Worm (Caenorhabditis elegans) whole organism, L1 larva: Measurements from ENCODE around the gene cyp-33C11.

Experiments
- C04F5.9 ChIP-seq: sonication (generic microtip); optimal IDR thresholded peaks from 2 replicates; lab custom pipeline; 2016; ENCODE audit warnings: missing genetic modification characterization, missing compliant biosample characterization
- C16A3.4 ChIP-seq: fragments of 150-350 bp; optimal IDR thresholded peaks from 2 replicates; lab custom pipeline; 2014; ENCODE audit warnings: missing biosample characterization, missing genetic modification characterization
- Y116A8C.19 ChIP-seq: sonication (generic microtip); optimal IDR thresholded peaks from 2 replicates; lab custom pipeline; 2016; ENCODE audit warnings: missing compliant biosample characterization, missing genetic modification characterization, borderline replicate concordance
- ama-1 ChIP-seq: fragments of 150-350 bp; optimal IDR thresholded peaks from 2 replicates; lab custom pipeline; 2014
- blmp-1 ChIP-seq: fragments of 150-350 bp; optimal IDR thresholded peaks from 2 replicates; lab custom pipeline; 2014; ENCODE audit warnings: missing biosample characterization, missing genetic modification characterization
- ceh-8 ChIP-seq: fragments of 200-800 bp; sonication (Bioruptor generic); optimal IDR thresholded peaks from 2 replicates; lab custom pipeline; 2018; ENCODE audit warnings: mild to moderate bottlenecking, missing genetic modification characterization, moderate library complexity, missing compliant biosample characterization
- ceh-90 ChIP-seq: sonication (generic microtip); optimal IDR thresholded peaks from 2 replicates; lab custom pipeline; 2016; ENCODE audit warnings: missing genetic modification characterization, missing compliant biosample characterization
- dpl-1 ChIP-seq, 3 experiments: fragments of 150-350 bp in 2 of 3; sonication (generic microtip) in 1 of 3; optimal IDR thresholded peaks; 2 replicates each; lab custom pipeline; 2014 to 2017; ENCODE audit warnings: missing biosample characterization in 3 of 3, missing genetic modification characterization in 3 of 3, missing genetic modification reagents in 3 of 3
- efl-1 ChIP-seq, 4 experiments: fragments of 150-350 bp; optimal IDR thresholded peaks in 3 of 4; peaks in 1 of 4; 1 replicate in 1 of 4; 2 replicates in 3 of 4; lab custom pipeline; 2014; ENCODE audit warnings: missing biosample characterization in 2 of 4, missing genetic modification characterization in 2 of 4, missing genetic modification reagents in 2 of 4
- elt-2 ChIP-seq: sonication (generic microtip); optimal IDR thresholded peaks from 2 replicates; lab custom pipeline; 2016; ENCODE audit warnings: missing genetic modification characterization, mild to moderate bottlenecking, inconsistent platforms, missing compliant biosample characterization, missing genetic modification reagents
- fkh-10 ChIP-seq: sonication (generic microtip); optimal IDR thresholded peaks from 2 replicates; lab custom pipeline; 2017; ENCODE audit warnings: missing biosample characterization, missing genetic modification reagents, missing genetic modification characterization
- fkh-8 ChIP-seq: sonication (generic microtip); optimal IDR thresholded peaks from 2 replicates; lab custom pipeline; 2016; ENCODE audit warnings: mild to moderate bottlenecking, missing genetic modification characterization, missing compliant biosample characterization
- fos-1 ChIP-seq: fragments of 150-350 bp; optimal IDR thresholded peaks from 2 replicates; lab custom pipeline; 2014; ENCODE audit warnings: missing biosample characterization, missing genetic modification characterization
- hlh-17 ChIP-seq: fragments of 200-800 bp; sonication (Bioruptor generic); optimal IDR thresholded peaks from 2 replicates; lab custom pipeline; 2018; ENCODE audit warnings: missing genetic modification characterization, mild to moderate bottlenecking, missing compliant biosample characterization, moderate library complexity, borderline replicate concordance
- hpl-2 ChIP-seq: fragments of 150-350 bp; optimal IDR thresholded peaks from 2 replicates; lab custom pipeline; 2014; ENCODE audit warnings: missing biosample characterization, missing genetic modification reagents, missing genetic modification characterization
- isw-1 ChIP-seq: fragments of 200-800 bp; sonication (Bioruptor generic); IDR thresholded peaks from 2 replicates; pipeline ENCODE4 v1.3.6; 2022; ENCODE audit warnings: missing genetic modification characterization, missing compliant biosample characterization
- lin-13 ChIP-seq: fragments of 150-350 bp; optimal IDR thresholded peaks from 2 replicates; lab custom pipeline; 2014; ENCODE audit warnings: missing biosample characterization, missing genetic modification reagents, missing genetic modification characterization
- lin-14 ChIP-seq: fragments of 200-800 bp; sonication (Bioruptor generic); optimal IDR thresholded peaks from 2 replicates; lab custom pipeline; 2018; ENCODE audit warnings: mild to moderate bottlenecking, missing genetic modification characterization, moderate library complexity, missing compliant biosample characterization
- lin-35 ChIP-seq, 2 experiments: fragments of 150-350 bp; optimal IDR thresholded peaks; 2 replicates each; lab custom pipeline; 2014; ENCODE audit warnings: missing biosample characterization in 2 of 2, missing genetic modification characterization in 2 of 2, missing genetic modification reagents in 2 of 2
- lin-39 ChIP-seq: fragments of 150-350 bp; optimal IDR thresholded peaks from 2 replicates; lab custom pipeline; 2014; ENCODE audit warnings: missing biosample characterization, missing genetic modification reagents, missing genetic modification characterization
- nhr-237 ChIP-seq: fragments of 150-350 bp; optimal IDR thresholded peaks from 2 replicates; lab custom pipeline; 2014; ENCODE audit warnings: missing biosample characterization, missing genetic modification characterization
- nhr-47 ChIP-seq: sonication (generic microtip); optimal IDR thresholded peaks from 2 replicates; lab custom pipeline; 2016; ENCODE audit warnings: mild to moderate bottlenecking, missing genetic modification characterization, moderate library complexity, missing compliant biosample characterization
- nhr-76 ChIP-seq: sonication (generic microtip); optimal IDR thresholded peaks from 2 replicates; lab custom pipeline; 2017; ENCODE audit warnings: missing biosample characterization, missing genetic modification characterization
- nhr-77 ChIP-seq: fragments of 150-350 bp; optimal IDR thresholded peaks from 2 replicates; lab custom pipeline; 2014; ENCODE audit warnings: missing biosample characterization, missing genetic modification characterization
- nhr-84 ChIP-seq: sonication (generic microtip); optimal IDR thresholded peaks from 2 replicates; lab custom pipeline; 2017; ENCODE audit warnings: missing biosample characterization, missing genetic modification characterization
- nhr-85 ChIP-seq: sonication (generic microtip); peaks from one replicate; lab custom pipeline; 2016; ENCODE audit warnings: missing genetic modification characterization, inconsistent platforms, missing compliant biosample characterization
- nhr-90 ChIP-seq: sonication (generic microtip); optimal IDR thresholded peaks from 2 replicates; lab custom pipeline; 2016; ENCODE audit warnings: mild to moderate bottlenecking, missing genetic modification characterization, missing compliant biosample characterization; ENCODE audit not compliant: poor library complexity
- pqm-1 ChIP-seq: sonication (generic microtip); optimal IDR thresholded peaks from 3 replicates; lab custom pipeline; 2017; ENCODE audit warnings: missing biosample characterization, missing genetic modification characterization
- sox-4 ChIP-seq: sonication (generic microtip); optimal IDR thresholded peaks from 2 replicates; lab custom pipeline; 2016; ENCODE audit warnings: missing genetic modification characterization, missing compliant biosample characterization
- sptf-1 ChIP-seq: fragments of 150-350 bp; optimal IDR thresholded peaks from 2 replicates; lab custom pipeline; 2014; ENCODE audit warnings: missing biosample characterization, missing genetic modification characterization
- sup-37 ChIP-seq: fragments of 200-800 bp; sonication (Bioruptor generic); optimal IDR thresholded peaks from 2 replicates; lab custom pipeline; 2018; ENCODE audit warnings: mild to moderate bottlenecking, missing genetic modification characterization, missing compliant biosample characterization
- unc-130 ChIP-seq: fragments of 150-350 bp; optimal IDR thresholded peaks from 2 replicates; lab custom pipeline; 2017; ENCODE audit warnings: missing biosample characterization, missing genetic modification characterization, inconsistent platforms
- unc-98 ChIP-seq: fragments of 200-800 bp; sonication (Bioruptor generic); IDR thresholded peaks from 2 replicates; pipeline ENCODE4 v1.3.6; 2022; ENCODE audit warnings: missing genetic modification characterization, missing compliant biosample characterization

Gene cyp-33C11

DNA sequence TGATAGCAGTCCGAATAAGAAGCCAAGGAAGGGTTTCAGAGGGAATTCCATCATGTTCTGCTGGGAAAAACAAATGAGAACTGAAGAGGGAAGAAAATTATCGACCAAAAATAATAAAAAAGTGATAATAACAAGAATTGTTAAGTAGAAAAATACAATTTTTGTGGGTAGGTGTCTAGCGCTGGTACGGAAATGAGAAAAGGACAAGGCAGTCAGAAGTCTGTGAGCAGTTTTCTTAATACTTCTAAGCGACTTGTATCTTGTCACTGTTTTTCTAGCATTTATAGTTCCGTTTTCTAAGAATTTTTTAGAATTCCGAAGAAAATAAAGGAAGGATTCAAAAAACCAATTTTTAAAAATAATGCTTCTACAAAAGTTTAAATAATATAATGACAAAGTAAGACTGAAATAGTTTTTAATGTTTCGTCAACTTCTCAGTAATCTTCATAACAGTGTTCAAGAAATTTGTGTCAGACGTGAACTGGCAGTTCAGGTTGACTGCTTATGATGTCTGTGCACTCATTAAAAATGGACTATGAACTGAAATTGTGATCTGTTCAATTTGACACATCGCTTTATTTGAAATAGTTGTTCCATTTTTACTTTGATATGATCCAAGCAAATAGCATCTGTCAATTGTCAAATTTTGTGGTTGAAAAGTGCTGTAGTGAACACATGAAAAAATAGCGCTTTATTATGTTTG is 19.9 kb downstream of the cyp-33C11 start, which contains the start of gene srx-4:
Gene srx-4 (minus strand): TSS at position 51 of the 703 bp plus-strand sequence.
- no peak for TF ChIP-seq blmp-1
- TF ChIP-seq nhr-76 (tag; lab: Kevin White, UChicago), result no peak
- no peak for TF ChIP-seq fos-1
- no peak for TF ChIP-seq sox-4 (tag; lab: Kevin White, UChicago)

DNA sequence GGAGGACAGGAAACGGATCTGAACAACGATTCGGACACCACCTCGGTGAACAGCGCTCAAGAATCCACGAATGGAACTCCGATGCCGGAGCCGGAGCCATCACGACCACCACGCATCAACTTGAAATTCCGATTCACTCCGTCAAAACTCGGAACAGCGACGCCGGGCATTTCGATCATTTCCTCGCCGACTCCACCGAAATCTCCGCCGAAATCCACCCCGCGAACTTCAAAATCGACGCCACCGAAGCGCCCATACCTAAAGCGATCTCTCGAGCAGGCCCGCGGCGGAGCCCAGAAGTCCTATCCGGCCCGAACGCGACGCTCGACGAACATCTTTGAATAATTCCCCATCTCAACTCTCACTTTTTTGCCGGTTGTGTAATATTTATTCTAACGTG is 23.2 kb downstream of the cyp-33C11 start:
- TF ChIP-seq ceh-8 (GFP tag; lab: Kevin White, UChicago), result no peak
- TF ChIP-seq unc-98 (GFP tag; lab: Robert Waterston, UW), result no peak
- no peak for TF ChIP-seq hlh-17 (GFP tag; lab: Kevin White, UChicago)
- TF ChIP-seq fkh-10 (GFP tag; lab: Kevin White, UChicago), result no peak
- TF ChIP-seq ama-1 (lab: Kevin White, UChicago), result no peak
- TF ChIP-seq, all 84 proteins: peak for 0

DNA sequence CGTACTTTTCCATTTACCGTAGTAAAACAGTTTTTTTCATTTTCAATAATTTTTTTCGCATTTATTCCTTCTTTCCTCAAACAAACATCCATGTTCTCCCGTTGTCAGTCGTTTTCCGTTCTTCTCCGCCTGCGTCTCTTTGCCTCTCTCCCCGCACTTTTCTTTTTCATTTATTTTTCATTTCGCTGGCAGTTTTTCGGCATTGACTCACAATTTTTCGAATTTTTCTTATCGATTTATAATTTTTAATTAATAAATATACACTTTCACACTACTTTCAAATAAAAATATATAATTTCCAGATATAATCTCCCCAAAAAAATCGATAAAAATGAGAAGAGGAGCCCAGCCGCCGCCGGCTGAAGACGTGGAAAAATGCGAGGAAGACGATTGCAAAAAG is 25.4 kb downstream of the cyp-33C11 start, which contains the start of gene H25P19.1:
Gene H25P19.1 (plus strand): TSS at position 301 of the 400 bp plus-strand sequence.
- TF ChIP-seq sup-37 (GFP tag; lab: Kevin White, UChicago) (no peak), nhr-84 (tag; lab: Kevin White, UChicago) (no peak), lin-35 (GFP tag; optimal IDR thresholded peaks at IDR 0.05; lab: Kevin White, UChicago) (no peak), blmp-1 (peak; percentile 66), lin-13 (no peak)

DNA sequence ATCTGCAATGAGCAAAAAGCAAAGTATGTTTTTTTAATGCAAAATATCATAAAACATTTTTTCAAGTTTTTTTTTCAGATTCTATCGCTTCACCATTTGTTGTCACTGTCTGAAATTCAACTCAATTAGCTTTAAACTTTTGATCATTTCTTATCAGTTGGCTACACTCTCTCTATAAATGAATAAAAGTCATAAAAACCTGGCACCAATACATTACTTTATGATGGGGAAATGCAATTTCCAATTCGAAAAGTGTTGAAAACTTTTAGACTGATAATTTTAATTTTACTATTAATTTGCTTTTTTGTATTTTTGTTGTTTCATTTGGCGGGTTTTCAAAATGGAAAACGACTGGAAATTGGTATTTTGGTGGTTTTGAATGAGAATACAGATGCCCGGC is 28.9 kb downstream of the cyp-33C11 start, which contains the start of gene F31F4.1:
Gene F31F4.1 (plus strand): TSS at position 203 of the 400 bp plus-strand sequence.
- TF ChIP-seq efl-1 (optimal IDR thresholded peaks at IDR 0.05; lab: Kevin White, UChicago) (no peak), efl-1 (GFP tag; optimal IDR thresholded peaks at IDR 0.05 in 1 of 2; lab: Kevin White, UChicago) (peak in 1 of 2 experiments; percentile 15), elt-2 (tag; lab: Kevin White, UChicago) (peak; percentile 33), C16A3.4 (tag; lab: Kevin White, UChicago) (no peak), nhr-237 (tag; lab: Kevin White, UChicago) (no peak)

DNA sequence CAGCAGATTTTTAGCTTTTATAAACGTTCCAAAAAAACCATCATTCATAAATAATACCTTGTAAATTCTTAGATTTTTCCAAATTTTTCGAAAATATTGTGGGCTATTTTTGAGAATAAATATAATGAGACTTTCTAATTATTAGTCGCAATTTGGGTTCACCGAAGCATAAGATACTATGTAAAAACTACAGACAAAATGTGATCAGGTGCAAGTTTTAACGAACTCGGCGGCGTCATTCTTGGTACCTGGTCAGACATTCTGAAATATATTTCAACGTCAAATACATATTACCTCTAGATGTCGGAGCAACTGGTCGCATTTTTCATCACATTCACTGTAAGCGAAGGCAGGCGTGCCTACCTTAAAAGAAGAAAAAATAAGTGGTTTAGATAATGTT is 30.8 kb downstream of the cyp-33C11 start, which contains the start of gene srx-23:
Gene srx-23 (plus strand): TSS at position 301 of the 400 bp plus-strand sequence.
- TF ChIP-seq nhr-237 (tag; lab: Kevin White, UChicago) (no peak), nhr-77 (no peak), isw-1 (no peak), lin-14 (GFP tag; lab: Kevin White, UChicago) (no peak), sox-4 (tag; lab: Kevin White, UChicago) (peak; percentile 56), ceh-90 (tag; lab: Kevin White, UChicago) (no peak), unc-130 (tag; lab: Kevin White, UChicago) (no peak), ama-1 (lab: Kevin White, UChicago) (no peak), lin-39 (no peak), Y116A8C.19 (tag; lab: Kevin White, UChicago) (no peak), fkh-10 (GFP tag; lab: Kevin White, UChicago) (no peak), fkh-8 (tag; lab: Kevin White, UChicago) (peak; percentile 49)
- TF ChIP-seq, all 84 proteins: peak for 2

DNA sequence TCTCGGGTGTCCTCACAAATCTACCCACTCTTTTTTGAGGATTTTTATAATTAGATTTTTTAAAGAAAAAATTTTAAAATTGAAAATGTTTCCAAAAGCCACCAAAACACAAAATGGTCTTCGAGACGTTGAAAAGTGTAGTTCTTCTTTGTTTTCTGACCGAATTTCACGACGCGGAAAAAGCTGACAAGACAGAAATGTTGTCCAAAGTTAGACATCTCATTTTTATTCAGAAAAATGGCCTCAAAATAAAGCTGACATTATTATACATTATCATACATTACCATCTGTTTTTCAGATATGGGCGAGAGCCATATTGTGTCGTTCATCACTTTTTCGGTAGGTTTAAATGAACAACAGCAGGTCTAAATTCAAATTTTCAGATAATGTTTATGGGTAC is 33.1 kb downstream of the cyp-33C11 start, which contains the start of gene srx-22:
Gene srx-22 (plus strand): TSS at position 301 of the 400 bp plus-strand sequence.
- TF ChIP-seq dpl-1 (GFP tag; optimal IDR thresholded peaks at IDR 0.05; lab: Kevin White, UChicago) (no peak), efl-1 (optimal IDR thresholded peaks at IDR 0.05; lab: Kevin White, UChicago) (no peak), efl-1 (GFP tag; optimal IDR thresholded peaks at IDR 0.05 in 1 of 2; lab: Kevin White, UChicago) (peak in 1 of 2 experiments; percentile 65)
- TF ChIP-seq, all 84 proteins: peak for 1

DNA sequence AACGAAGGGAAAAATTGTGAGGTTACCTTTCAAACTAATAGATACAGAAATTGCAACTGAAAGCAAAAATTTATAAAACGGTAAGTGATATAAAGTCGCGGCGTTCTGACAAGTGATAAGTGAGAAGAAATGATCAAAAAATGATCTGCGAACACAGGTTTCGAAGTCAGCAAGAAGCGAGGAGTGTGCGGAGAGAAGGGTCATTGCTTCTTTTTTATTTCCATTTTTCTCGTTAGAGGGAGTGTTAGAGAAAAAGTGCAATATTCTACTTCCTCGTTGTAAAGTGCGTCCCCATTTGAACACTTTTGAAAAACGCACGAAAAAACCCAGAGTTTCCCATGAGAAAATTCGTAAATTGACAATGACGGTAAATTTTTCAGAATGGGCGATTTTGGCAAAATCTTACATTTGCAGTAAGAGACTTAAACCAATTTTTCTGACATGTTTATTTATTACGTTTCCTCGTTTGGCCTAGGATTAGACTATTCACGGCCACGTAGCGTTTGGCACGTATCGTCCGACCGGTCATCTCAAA is 36.2 kb downstream of the cyp-33C11 start, which contains the start of the genes fbxa-72 and srx-21:
Gene fbxa-72 (minus strand): TSS at position 204 of the 535 bp plus-strand sequence.
Gene srx-21 (plus strand): TSS at position 485 of the 535 bp plus-strand sequence.
- TF ChIP-seq nhr-90 (no peak), nhr-47 (tag; lab: Kevin White, UChicago) (no peak), sox-4 (tag; lab: Kevin White, UChicago) (no peak), nhr-85 (tag; lab: Kevin White, UChicago) (peak; percentile 23), blmp-1 (peak; percentile 50), hpl-2 (GFP tag; lab: Kevin White, UChicago) (no peak), C04F5.9 (tag; lab: Kevin White, UChicago) (no peak), hlh-17 (GFP tag; lab: Kevin White, UChicago) (no peak), pqm-1 (tag; lab: Kevin White, UChicago) (no peak), sptf-1 (tag; lab: Kevin White, UChicago) (no peak), lin-39 (no peak)
